Worm (Caenorhabditis elegans) whole organism, L4 larva: ENCODE data around the gene Y47D3A.1.

Source experiments
- F10B5.3 ChIP-seq: sonication (generic microtip); optimal IDR thresholded peaks from 2 replicates; lab custom pipeline; 2016; ENCODE audit warnings: mild to moderate bottlenecking, missing genetic modification characterization, missing compliant biosample characterization
- F26F4.8 ChIP-seq: fragments of 200-800 bp; sonication (Bioruptor generic); conservative IDR thresholded peaks from 2 replicates; pipeline ENCODE4 v1.3.6; 2022; ENCODE audit warnings: missing genetic modification characterization, missing compliant biosample characterization
- F37D6.2 ChIP-seq: sonication (generic microtip); optimal IDR thresholded peaks from 2 replicates; lab custom pipeline; 2016; ENCODE audit warnings: mild to moderate bottlenecking, missing genetic modification characterization, missing compliant biosample characterization
- F49E8.2 ChIP-seq: sonication (generic microtip); optimal IDR thresholded peaks from 2 replicates; lab custom pipeline; 2016; ENCODE audit warnings: missing compliant biosample characterization, mild to moderate bottlenecking, missing genetic modification characterization, borderline replicate concordance
- T20F7.1 ChIP-seq: fragments of 200-800 bp; sonication (Bioruptor generic); optimal IDR thresholded peaks from 2 replicates; lab custom pipeline; 2018; ENCODE audit warnings: mild to moderate bottlenecking, missing genetic modification characterization, missing compliant biosample characterization
- T26A8.4 ChIP-seq: fragments of 200-800 bp; sonication (Bioruptor generic); IDR thresholded peaks from 2 replicates; pipeline ENCODE4 v1.3.6; 2022; ENCODE audit warnings: missing genetic modification characterization, missing compliant biosample characterization
- Y48G9A.11 ChIP-seq: fragments of 200-800 bp; sonication (Bioruptor generic); IDR thresholded peaks from 2 replicates; pipeline ENCODE4 v1.3.6; 2022; ENCODE audit warnings: missing genetic modification reagents, missing genetic modification characterization, missing compliant biosample characterization
- Y75B8A.6 ChIP-seq: fragments of 200-800 bp; sonication (Bioruptor generic); IDR thresholded peaks from 2 replicates; pipeline ENCODE4 v1.3.6; 2022; ENCODE audit warnings: missing genetic modification reagents, missing genetic modification characterization, missing compliant biosample characterization
- ZK337.2 ChIP-seq: fragments of 200-800 bp; sonication (Bioruptor generic); IDR thresholded peaks from 2 replicates; pipeline ENCODE4 v1.3.6; 2022; ENCODE audit warnings: missing genetic modification reagents, missing genetic modification characterization, missing compliant biosample characterization
- aha-1 ChIP-seq: fragments of 150-350 bp; peaks from one replicate; lab custom pipeline; 2014; ENCODE audit warnings: missing biosample characterization, missing genetic modification characterization
- aly-2 ChIP-seq: sonication (generic microtip); optimal IDR thresholded peaks from 2 replicates; lab custom pipeline; 2018; ENCODE audit warnings: missing biosample characterization, missing genetic modification characterization
- ceh-20 ChIP-seq: fragments of 200-800 bp; sonication (Bioruptor generic); IDR thresholded peaks from 2 replicates; pipeline ENCODE4 v1.3.6; 2022; ENCODE audit warnings: missing genetic modification reagents, missing genetic modification characterization, missing compliant biosample characterization
- ceh-32 ChIP-seq: sonication (generic microtip); optimal IDR thresholded peaks from 2 replicates; lab custom pipeline; 2016; ENCODE audit warnings: mild to moderate bottlenecking, missing genetic modification characterization, missing compliant biosample characterization; ENCODE audit not compliant: poor library complexity
- cey-2 ChIP-seq: sonication (generic microtip); optimal IDR thresholded peaks from 3 replicates; lab custom pipeline; 2017; ENCODE audit warnings: missing genetic modification characterization, mild to moderate bottlenecking, missing compliant biosample characterization, antibody characterized with exemption, borderline replicate concordance; ENCODE audit not compliant: insufficient read depth
- daf-16 ChIP-seq, 3 experiments: sonication (generic microtip); optimal IDR thresholded peaks; 2 replicates each; lab custom pipeline; 2016 to 2017; ENCODE audit warnings: missing genetic modification characterization in 3 of 3, missing genetic modification reagents in 3 of 3, mild to moderate bottlenecking in 2 of 3, missing compliant biosample characterization in 2 of 3, missing biosample characterization in 1 of 3, moderate library complexity in 1 of 3
- daf-19 ChIP-seq: fragments of 200-800 bp; sonication (Bioruptor generic); conservative IDR thresholded peaks from 2 replicates; pipeline ENCODE4 v1.3.6; 2022; ENCODE audit warnings: missing genetic modification characterization, missing compliant biosample characterization
- dmd-6 ChIP-seq: fragments of 200-800 bp; sonication (Bioruptor generic); IDR thresholded peaks from 2 replicates; pipeline ENCODE4 v1.3.6; 2022; ENCODE audit warnings: missing genetic modification reagents, missing genetic modification characterization, missing compliant biosample characterization
- duxl-1 ChIP-seq: sonication (generic microtip); optimal IDR thresholded peaks from 2 replicates; lab custom pipeline; 2016; ENCODE audit warnings: mild to moderate bottlenecking, missing genetic modification characterization, moderate library complexity, missing compliant biosample characterization; ENCODE audit not compliant: poor library complexity
- fkh-10 ChIP-seq: fragments of 150-350 bp; optimal IDR thresholded peaks from 2 replicates; lab custom pipeline; 2014; ENCODE audit warnings: missing biosample characterization, missing genetic modification reagents, missing genetic modification characterization
- hif-1 ChIP-seq, 2 experiments: sonication (generic microtip); optimal IDR thresholded peaks; 2 replicates each; lab custom pipeline; 2016 to 2017; ENCODE audit warnings: missing compliant biosample characterization in 2 of 2, missing genetic modification characterization in 2 of 2, missing genetic modification reagents in 2 of 2, missing genotype in 2 of 2, mild to moderate bottlenecking in 1 of 2
- hlh-11 ChIP-seq: fragments of 200-800 bp; sonication (Bioruptor generic); optimal IDR thresholded peaks from 2 replicates; lab custom pipeline; 2018; ENCODE audit warnings: mild to moderate bottlenecking, missing genetic modification characterization, missing compliant biosample characterization
- hmg-1.1 ChIP-seq: fragments of 200-800 bp; sonication (Bioruptor generic); IDR thresholded peaks from 2 replicates; pipeline ENCODE4 v1.3.6; 2022; ENCODE audit warnings: missing genetic modification reagents, missing genetic modification characterization, missing compliant biosample characterization
- lin-13 ChIP-seq: fragments of 150-350 bp; optimal IDR thresholded peaks from 2 replicates; lab custom pipeline; 2014; ENCODE audit warnings: missing biosample characterization, missing genetic modification reagents, missing genetic modification characterization
- lin-38 ChIP-seq: fragments of 200-800 bp; sonication (Bioruptor generic); IDR thresholded peaks from 2 replicates; pipeline ENCODE4 v1.3.6; 2022; ENCODE audit warnings: missing genetic modification reagents, missing genetic modification characterization, missing compliant biosample characterization
- lsy-2 ChIP-seq, 2 experiments: fragments of 150-350 bp in 1 of 2; sonication (generic microtip) in 1 of 2; optimal IDR thresholded peaks; 2 replicates each; lab custom pipeline; 2014 to 2017; ENCODE audit warnings: missing biosample characterization in 2 of 2, missing genetic modification characterization in 2 of 2
- madf-9 ChIP-seq: fragments of 200-800 bp; sonication (Bioruptor generic); conservative IDR thresholded peaks from 2 replicates; pipeline ENCODE4 v1.3.6; 2022; ENCODE audit warnings: missing genetic modification reagents, missing genetic modification characterization, missing compliant biosample characterization
- mdl-1 ChIP-seq, 2 experiments: fragments of 150-350 bp in 1 of 2; sonication (generic microtip) in 1 of 2; optimal IDR thresholded peaks; 2 replicates each; lab custom pipeline; 2014 to 2017; ENCODE audit warnings: missing biosample characterization in 2 of 2, missing genetic modification characterization in 2 of 2
- mep-1 ChIP-seq: fragments of 150-350 bp; sonication (generic microtip); optimal IDR thresholded peaks from 3 replicates; lab custom pipeline; 2014; ENCODE audit warnings: missing biosample characterization, missing genetic modification characterization
- mes-2 ChIP-seq: sonication (generic microtip); optimal IDR thresholded peaks from 2 replicates; lab custom pipeline; 2016; ENCODE audit warnings: missing genotype, mild to moderate bottlenecking, missing genetic modification characterization, missing compliant biosample characterization; ENCODE audit not compliant: poor library complexity, severe bottlenecking
- nhr-237 ChIP-seq: sonication (generic microtip); optimal IDR thresholded peaks from 2 replicates; lab custom pipeline; 2017; ENCODE audit warnings: missing biosample characterization, missing genetic modification characterization
- nhr-28 ChIP-seq: fragments of 150-350 bp; optimal IDR thresholded peaks from 2 replicates; lab custom pipeline; 2014; ENCODE audit warnings: missing biosample characterization, missing genetic modification characterization
- nhr-6 ChIP-seq: fragments of 150-350 bp; optimal IDR thresholded peaks from 2 replicates; lab custom pipeline; 2014; ENCODE audit warnings: missing biosample characterization, missing genetic modification characterization
- nhr-77 ChIP-seq: fragments of 150-350 bp; optimal IDR thresholded peaks from 2 replicates; lab custom pipeline; 2014; ENCODE audit warnings: missing biosample characterization, missing genetic modification characterization
- pha-4 ChIP-seq, 2 experiments: fragments of 150-350 bp in 1 of 2; fragments of 200-800 bp in 1 of 2; sonication (Bioruptor generic) in 1 of 2; IDR thresholded peaks in 1 of 2; optimal IDR thresholded peaks in 1 of 2; 2 replicates each; pipeline versions ENCODE4 v1.3.6 to Lab custom; 2014 to 2022; ENCODE audit warnings: missing genetic modification characterization in 2 of 2, missing genetic modification reagents in 2 of 2, missing biosample characterization in 1 of 2, missing compliant biosample characterization in 1 of 2
- php-3 ChIP-seq: fragments of 200-800 bp; sonication (Bioruptor generic); IDR thresholded peaks from 2 replicates; pipeline ENCODE4 v1.3.6; 2022; ENCODE audit warnings: missing genetic modification reagents, missing genetic modification characterization, missing compliant biosample characterization
- rbr-2 ChIP-seq: sonication (generic microtip); optimal IDR thresholded peaks from 2 replicates; lab custom pipeline; 2016; ENCODE audit warnings: missing genotype, missing genetic modification characterization, missing compliant biosample characterization
- snpc-1.2 ChIP-seq: fragments of 200-800 bp; sonication (Bioruptor generic); IDR thresholded peaks from 2 replicates; pipeline ENCODE4 v1.3.6; 2022; ENCODE audit warnings: missing genetic modification reagents, missing genetic modification characterization, missing compliant biosample characterization
- snpc-4 ChIP-seq: fragments of 150-350 bp; optimal IDR thresholded peaks from 2 replicates; lab custom pipeline; 2014; ENCODE audit warnings: missing biosample characterization, missing genetic modification characterization
- spr-1 ChIP-seq: sonication (generic microtip); optimal IDR thresholded peaks from 2 replicates; lab custom pipeline; 2016; ENCODE audit warnings: mild to moderate bottlenecking, missing genetic modification characterization, missing compliant biosample characterization
- spr-3 ChIP-seq: fragments of 200-800 bp; sonication (Bioruptor generic); optimal IDR thresholded peaks from 2 replicates; lab custom pipeline; 2018; ENCODE audit warnings: mild to moderate bottlenecking, missing genetic modification characterization, missing compliant biosample characterization
- tra-1 ChIP-seq: fragments of 200-800 bp; sonication (Bioruptor generic); IDR thresholded peaks from 2 replicates; pipeline ENCODE4 v1.3.6; 2022; ENCODE audit warnings: missing genetic modification reagents, missing genetic modification characterization, missing compliant biosample characterization
- unc-130 ChIP-seq: sonication (generic microtip); optimal IDR thresholded peaks from 2 replicates; lab custom pipeline; 2016; ENCODE audit warnings: missing genetic modification reagents, missing genetic modification characterization, missing compliant biosample characterization
- vab-7 ChIP-seq: fragments of 200-800 bp; sonication (Bioruptor generic); IDR thresholded peaks from 2 replicates; pipeline ENCODE4 v1.3.6; 2022; ENCODE audit warnings: missing genetic modification reagents, missing genetic modification characterization, missing compliant biosample characterization
- zfp-3 ChIP-seq: fragments of 200-800 bp; sonication (Bioruptor generic); conservative IDR thresholded peaks from 2 replicates; pipeline ENCODE4 v1.3.6; 2022; ENCODE audit warnings: missing genetic modification reagents, missing genetic modification characterization, missing compliant biosample characterization
- zip-2 ChIP-seq: fragments of 150-350 bp; optimal IDR thresholded peaks from 2 replicates; lab custom pipeline; 2014; ENCODE audit warnings: missing biosample characterization, missing genetic modification characterization
- ztf-11 ChIP-seq: fragments of 150-350 bp; optimal IDR thresholded peaks from 2 replicates; lab custom pipeline; 2014; ENCODE audit warnings: missing biosample characterization, missing genetic modification characterization

Gene Y47D3A.1

ce11 chrIII:11112718-11113117 is 28.9 kb downstream of the Y47D3A.1 start (continued):
- no peak for TF ChIP-seq F26F4.8 (GFP tag; lab: Robert Waterston, UW)
- TF ChIP-seq daf-19 (GFP tag; lab: Robert Waterston, UW) = no peak
- no peak for TF ChIP-seq ceh-32 (tag; lab: Kevin White, UChicago)
- TF ChIP-seq nhr-6 (tag; lab: Kevin White, UChicago) = no peak
- TF ChIP-seq snpc-4 (tag; lab: Kevin White, UChicago) = no peak
- TF ChIP-seq spr-3 (GFP tag; lab: Kevin White, UChicago) = no peak
- TF ChIP-seq lin-38 (GFP tag; lab: Robert Waterston, UW) = peak; percentile 89
- no peak for TF ChIP-seq ztf-11
- TF ChIP-seq hlh-11 (tag; lab: Kevin White, UChicago) = peak; percentile 59
- TF ChIP-seq F10B5.3 (tag; lab: Kevin White, UChicago) = no peak
- TF ChIP-seq spr-1 (tag; lab: Kevin White, UChicago) = no peak
- TF ChIP-seq vab-7 = 0 out of 2 replicates have a peak, but pooled peaks have one; percentile 9
- TF ChIP-seq Y75B8A.6 = 0 out of 2 replicates have a peak, but pooled peaks have one; percentile 52
- no peak for TF ChIP-seq nhr-237 (tag; lab: Kevin White, UChicago)
- TF ChIP-seq dmd-6 (GFP tag; lab: Robert Waterston, UW) = peak; percentile 63
- TF ChIP-seq tra-1 = no peak
- TF ChIP-seq mep-1 = peak; percentile 24
- no peak for TF ChIP-seq nhr-77
- no peak for TF ChIP-seq fkh-10 (GFP tag; lab: Kevin White, UChicago)
- peak; percentile 82; the same call in 1 of the 2 replicates for TF ChIP-seq ZK337.2 (GFP tag; lab: Robert Waterston, UW)
- peak in 1 of 2 experiments; percentile 10 for TF ChIP-seq daf-16 (GFP tag; optimal IDR thresholded peaks at IDR 0.05; lab: Kevin White, UChicago)
- peak; percentile 39 for TF ChIP-seq daf-16 (tag; optimal IDR thresholded peaks at IDR 0.05; lab: Kevin White, UChicago)

ce11 chrIII:11110756-11111155 is 30.9 kb downstream of the Y47D3A.1 start:
- TF ChIP-seq zfp-3 (GFP tag; lab: Robert Waterston, UW) (no peak), madf-9 (GFP tag; lab: Robert Waterston, UW) (peak; percentile 51; the same call in 1 of the 2 replicates), T26A8.4 (GFP tag; lab: Robert Waterston, UW) (peak; percentile 71), T20F7.1 (GFP tag; lab: Kevin White, UChicago) (peak; percentile 27), snpc-1.2 (GFP tag; lab: Robert Waterston, UW) (no peak), lsy-2 (tag; optimal IDR thresholded peaks at IDR 0.05; lab: Kevin White, UChicago) (peak in 1 of 2 experiments; percentile 77), php-3 (GFP tag; lab: Robert Waterston, UW) (0 out of 2 replicates have a peak, but pooled peaks have one; percentile 12), nhr-77 (peak; percentile 44), cey-2 (tag; lab: Kevin White, UChicago) (no peak), duxl-1 (tag; lab: Kevin White, UChicago) (peak; percentile 26), ceh-20 (GFP tag; lab: Robert Waterston, UW) (0 out of 2 replicates have a peak, but pooled peaks have one; percentile 35), F49E8.2 (peak; percentile 29), lin-13 (GFP tag; lab: Kevin White, UChicago) (peak; percentile 15), mes-2 (peak; percentile 90), Y48G9A.11 (GFP tag; lab: Robert Waterston, UW) (peak; percentile 74), mdl-1 (tag; optimal IDR thresholded peaks at IDR 0.05; lab: Kevin White, UChicago) (peak in 1 of 2 experiments; percentile 19), F26F4.8 (GFP tag; lab: Robert Waterston, UW) (no peak), aly-2 (tag; lab: Kevin White, UChicago) (no peak), aha-1 (tag; lab: Kevin White, UChicago) (peak; percentile 39), vab-7 (peak; percentile 59; the same call in 1 of the 2 replicates), fkh-10 (GFP tag; lab: Kevin White, UChicago) (no peak), daf-16 (GFP tag; optimal IDR thresholded peaks at IDR 0.05; lab: Kevin White, UChicago) (peak in 1 of 2 experiments; percentile 32), daf-16 (tag; optimal IDR thresholded peaks at IDR 0.05; lab: Kevin White, UChicago) (peak; percentile 53), hif-1 (tag; optimal IDR thresholded peaks at IDR 0.05; lab: Kevin White, UChicago) (peak in 1 of 2 experiments; percentile 68), F37D6.2 (tag; lab: Kevin White, UChicago) (peak; percentile 0), hmg-1.1 (GFP tag; lab: Robert Waterston, UW) (peak; percentile 92), zip-2 (peak; percentile 24), pha-4 (GFP tag; IDR thresholded peaks at IDR 0.05; lab: Robert Waterston, UW) (peak; percentile 41; the same call in 1 of the 2 replicates), pha-4 (tag; optimal IDR thresholded peaks at IDR 0.05; lab: Kevin White, UChicago) (no peak), unc-130 (GFP tag; lab: Kevin White, UChicago) (peak; percentile 47), mep-1 (peak; percentile 43), nhr-28 (tag; lab: Kevin White, UChicago) (peak; percentile 35), rbr-2 (peak; percentile 71), ztf-11 (no peak), dmd-6 (GFP tag; lab: Robert Waterston, UW) (peak; percentile 71)
